Worm (Caenorhabditis elegans): Measurements from ENCODE around the gene M142.8.

- TF ChIP-seq let-526 (GFP tag; IDR thresholded peaks at IDR 0.05) (no peak), xnd-1 (tag; optimal IDR thresholded peaks at IDR 0.05) (no peak), F49E8.2 (tag; optimal IDR thresholded peaks at IDR 0.05; ENCODE audit: insufficient read depth) (no peak), pha-4 (tag; optimal IDR thresholded peaks at IDR 0.05) (no peak), ekl-4 (GFP tag; IDR thresholded peaks at IDR 0.05) (no peak), dpff-1 (tag; optimal IDR thresholded peaks at IDR 0.05) (no peak), efl-1 (GFP tag; optimal IDR thresholded peaks at IDR 0.05) (no peak), ama-1 (optimal IDR thresholded peaks at IDR 0.05) (no peak), ama-1 (GFP tag; optimal IDR thresholded peaks at IDR 0.05) (no peak)
These were observed 49.7 kb downstream of the M142.8 start, which contains the start of gene col-92 for ce11 chrIII:10983153-10983552.

All from whole organism, young adult.